Worm (Caenorhabditis elegans) whole organism, L3 larva: ENCODE measurements around the gene Y62E10A.3.

Source experiments
- R02D3.7 ChIP-seq: fragments of 150-350 bp; optimal IDR thresholded peaks from 2 replicates; lab custom pipeline; 2014; ENCODE audit warnings: missing biosample characterization, missing genetic modification characterization
- ZK546.5 ChIP-seq: sonication (generic microtip); optimal IDR thresholded peaks from 2 replicates; lab custom pipeline; 2017; ENCODE audit warnings: missing biosample characterization, missing genetic modification characterization
- aly-2 ChIP-seq: fragments of 150-350 bp; optimal IDR thresholded peaks from 2 replicates; lab custom pipeline; 2014; ENCODE audit warnings: missing biosample characterization, missing genetic modification characterization
- ama-1 ChIP-seq: fragments of 150-350 bp; optimal IDR thresholded peaks from 2 replicates; lab custom pipeline; 2018
- ceh-16 ChIP-seq: sonication (generic microtip); optimal IDR thresholded peaks from 2 replicates; lab custom pipeline; 2017; ENCODE audit warnings: missing biosample characterization, missing genetic modification characterization
- ceh-82 ChIP-seq: fragments of 150-350 bp; optimal IDR thresholded peaks from 2 replicates; lab custom pipeline; 2014; ENCODE audit warnings: missing biosample characterization, missing genetic modification characterization
- ceh-9 ChIP-seq: sonication (generic microtip); optimal IDR thresholded peaks from 2 replicates; lab custom pipeline; 2018; ENCODE audit warnings: missing biosample characterization, missing genetic modification characterization
- daf-12 ChIP-seq: fragments of 150-350 bp; optimal IDR thresholded peaks from 2 replicates; lab custom pipeline; 2014; ENCODE audit warnings: missing biosample characterization, missing genetic modification reagents, missing genetic modification characterization
- egl-27 ChIP-seq: sonication (generic microtip); optimal IDR thresholded peaks from 4 replicates; lab custom pipeline; 2017; ENCODE audit warnings: missing biosample characterization, missing genetic modification reagents, missing genetic modification characterization
- elt-2 ChIP-seq: sonication (generic microtip); optimal IDR thresholded peaks from 2 replicates; lab custom pipeline; 2016; ENCODE audit warnings: missing genetic modification reagents, mild to moderate bottlenecking, missing genetic modification characterization, missing compliant biosample characterization
- elt-3 ChIP-seq, 3 experiments: fragments of 150-350 bp in 1 of 3; sonication (generic microtip) in 2 of 3; optimal IDR thresholded peaks; 2 replicates in 2 of 3; 4 replicates in 1 of 3; lab custom pipeline; 2014 to 2017; ENCODE audit warnings: missing biosample characterization in 3 of 3, missing genetic modification characterization in 3 of 3
- eor-1 ChIP-seq, 2 experiments: fragments of 150-350 bp; optimal IDR thresholded peaks; 2 replicates each; lab custom pipeline; 2014 to 2018; ENCODE audit warnings: missing biosample characterization in 2 of 2, missing genetic modification characterization in 2 of 2
- fkh-10 ChIP-seq: sonication (generic microtip); optimal IDR thresholded peaks from 2 replicates; lab custom pipeline; 2017; ENCODE audit warnings: missing biosample characterization, missing genetic modification reagents, missing genetic modification characterization
- hmg-11 ChIP-seq: sonication (generic microtip); optimal IDR thresholded peaks from 2 replicates; lab custom pipeline; 2016; ENCODE audit warnings: missing genetic modification characterization, missing compliant biosample characterization
- jun-1 ChIP-seq: fragments of 150-350 bp; optimal IDR thresholded peaks from 2 replicates; lab custom pipeline; 2014; ENCODE audit warnings: missing biosample characterization, missing genetic modification reagents, missing genetic modification characterization
- lin-15B ChIP-seq: fragments of 150-350 bp; optimal IDR thresholded peaks from 2 replicates; lab custom pipeline; 2014; ENCODE audit warnings: missing biosample characterization, missing genetic modification characterization
- lin-39 ChIP-seq: fragments of 150-350 bp; optimal IDR thresholded peaks from 2 replicates; lab custom pipeline; 2018; ENCODE audit warnings: missing biosample characterization, missing genetic modification reagents, missing genetic modification characterization
- lsy-12 ChIP-seq: sonication (generic microtip); optimal IDR thresholded peaks from 2 replicates; lab custom pipeline; 2016; ENCODE audit warnings: mild to moderate bottlenecking, missing genetic modification characterization, missing compliant biosample characterization
- nfya-1 ChIP-seq: sonication (generic microtip); optimal IDR thresholded peaks from 2 replicates; lab custom pipeline; 2017; ENCODE audit warnings: missing genetic modification characterization, mild to moderate bottlenecking, missing compliant biosample characterization, antibody characterized with exemption, moderate library complexity; ENCODE audit not compliant: insufficient read depth
- nhr-11 ChIP-seq: fragments of 150-350 bp; optimal IDR thresholded peaks from 2 replicates; lab custom pipeline; 2014; ENCODE audit warnings: missing biosample characterization, missing genetic modification characterization
- nhr-12 ChIP-seq: fragments of 150-350 bp; optimal IDR thresholded peaks from 2 replicates; lab custom pipeline; 2014; ENCODE audit warnings: missing biosample characterization, missing genetic modification characterization
- nhr-23 ChIP-seq: fragments of 150-350 bp; optimal IDR thresholded peaks from 2 replicates; lab custom pipeline; 2014; ENCODE audit warnings: missing biosample characterization, missing genetic modification reagents, missing genetic modification characterization
- nhr-237 ChIP-seq: fragments of 150-350 bp; optimal IDR thresholded peaks from 2 replicates; lab custom pipeline; 2014; ENCODE audit warnings: missing biosample characterization, missing genetic modification characterization
- nhr-25 ChIP-seq: sonication (generic microtip); optimal IDR thresholded peaks from 2 replicates; lab custom pipeline; 2017; ENCODE audit warnings: missing biosample characterization, missing genetic modification characterization
- nhr-28 ChIP-seq: fragments of 150-350 bp; optimal IDR thresholded peaks from 2 replicates; lab custom pipeline; 2014; ENCODE audit warnings: missing biosample characterization, missing genetic modification characterization
- nhr-43 ChIP-seq: sonication (generic microtip); optimal IDR thresholded peaks from 2 replicates; lab custom pipeline; 2016; ENCODE audit warnings: mild to moderate bottlenecking, missing genetic modification characterization, missing compliant biosample characterization; ENCODE audit not compliant: poor library complexity, severe bottlenecking
- nhr-67 ChIP-seq: fragments of 150-350 bp; optimal IDR thresholded peaks from 2 replicates; lab custom pipeline; 2014; ENCODE audit warnings: missing biosample characterization, missing genetic modification characterization
- nhr-77 ChIP-seq: fragments of 150-350 bp; optimal IDR thresholded peaks from 2 replicates; lab custom pipeline; 2014; ENCODE audit warnings: missing biosample characterization, missing genetic modification characterization
- pha-4 ChIP-seq: fragments of 150-350 bp; optimal IDR thresholded peaks from 2 replicates; lab custom pipeline; 2014; ENCODE audit warnings: missing biosample characterization, missing genetic modification reagents, missing genetic modification characterization
- pqm-1 ChIP-seq: fragments of 150-350 bp; optimal IDR thresholded peaks from 2 replicates; lab custom pipeline; 2017; ENCODE audit warnings: missing biosample characterization, missing genetic modification characterization, inconsistent platforms
- skn-1 ChIP-seq: fragments of 150-350 bp; optimal IDR thresholded peaks from 2 replicates; lab custom pipeline; 2014; ENCODE audit warnings: missing biosample characterization, missing genetic modification characterization
- snpc-4 ChIP-seq: fragments of 150-350 bp; optimal IDR thresholded peaks from 2 replicates; lab custom pipeline; 2014; ENCODE audit warnings: missing biosample characterization, missing genetic modification characterization
- tbx-2 ChIP-seq: sonication (generic microtip); optimal IDR thresholded peaks from 2 replicates; lab custom pipeline; 2016; ENCODE audit warnings: mild to moderate bottlenecking, missing genetic modification characterization, missing compliant biosample characterization
- unc-62 ChIP-seq: fragments of 150-350 bp; sonication (generic microtip); optimal IDR thresholded peaks from 4 replicates; lab custom pipeline; 2014; ENCODE audit warnings: missing biosample characterization, missing genetic modification reagents, missing genetic modification characterization
- zag-1 ChIP-seq: fragments of 150-350 bp; optimal IDR thresholded peaks from 2 replicates; lab custom pipeline; 2014; ENCODE audit warnings: missing biosample characterization, missing genetic modification characterization
- ztf-11 ChIP-seq: fragments of 150-350 bp; optimal IDR thresholded peaks from 2 replicates; lab custom pipeline; 2014; ENCODE audit warnings: missing biosample characterization, missing genetic modification characterization
- ztf-4 ChIP-seq: fragments of 150-350 bp; optimal IDR thresholded peaks from 2 replicates; lab custom pipeline; 2014; ENCODE audit warnings: missing biosample characterization, missing genetic modification characterization

Gene Y62E10A.3

DNA sequence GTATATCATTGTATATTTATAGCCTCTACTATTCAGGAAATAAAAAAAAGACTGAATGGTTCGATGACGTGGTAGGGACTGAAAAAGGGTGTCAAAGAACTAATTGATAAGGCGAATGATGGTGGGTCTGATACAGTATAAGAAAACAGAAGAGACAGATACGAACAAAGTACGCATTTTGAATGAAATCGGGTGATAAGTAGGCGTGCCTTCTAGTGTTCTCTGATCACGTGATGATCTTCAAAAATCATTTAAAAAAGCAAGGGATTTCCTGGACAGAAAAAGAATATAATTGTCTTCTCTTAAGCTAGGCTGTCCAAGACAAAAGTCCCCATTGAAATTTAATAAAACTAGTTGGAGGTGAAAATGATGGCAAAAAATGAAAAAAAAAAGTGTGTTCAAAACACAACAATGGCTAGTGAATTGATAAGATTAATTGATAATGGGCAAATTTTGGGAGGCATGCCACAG lies 33.2 kb upstream of the Y62E10A.3 start:
- TF ChIP-seq lin-15B (no peak), ztf-4 (tag; lab: Kevin White, UChicago) (peak; percentile 7), nhr-23 (tag; lab: Kevin White, UChicago) (peak; percentile 87), snpc-4 (tag; lab: Kevin White, UChicago) (no peak), nhr-25 (peak; percentile 54), tbx-2 (no peak), eor-1 (tag; optimal IDR thresholded peaks at IDR 0.05; lab: Kevin White, UChicago) (no peak), nhr-28 (tag; lab: Kevin White, UChicago) (peak; percentile 17), nhr-77 (tag; lab: Kevin White, UChicago) (peak; percentile 7), skn-1 (tag; lab: Kevin White, UChicago) (peak; percentile 61), jun-1 (tag; lab: Kevin White, UChicago) (peak; percentile 26), pqm-1 (tag; lab: Kevin White, UChicago) (peak; percentile 92), nfya-1 (peak; percentile 9), nhr-43 (peak; percentile 7), aly-2 (no peak), elt-3 (tag; optimal IDR thresholded peaks at IDR 0.05; lab: Kevin White, UChicago) (peak in 1 of 3 experiments; percentile 7), elt-2 (tag; lab: Kevin White, UChicago) (peak; percentile 90), ceh-16 (tag; lab: Kevin White, UChicago) (no peak), lsy-12 (tag; lab: Kevin White, UChicago) (peak; percentile 47), unc-62 (GFP tag; lab: Kevin White, UChicago) (no peak)

DNA sequence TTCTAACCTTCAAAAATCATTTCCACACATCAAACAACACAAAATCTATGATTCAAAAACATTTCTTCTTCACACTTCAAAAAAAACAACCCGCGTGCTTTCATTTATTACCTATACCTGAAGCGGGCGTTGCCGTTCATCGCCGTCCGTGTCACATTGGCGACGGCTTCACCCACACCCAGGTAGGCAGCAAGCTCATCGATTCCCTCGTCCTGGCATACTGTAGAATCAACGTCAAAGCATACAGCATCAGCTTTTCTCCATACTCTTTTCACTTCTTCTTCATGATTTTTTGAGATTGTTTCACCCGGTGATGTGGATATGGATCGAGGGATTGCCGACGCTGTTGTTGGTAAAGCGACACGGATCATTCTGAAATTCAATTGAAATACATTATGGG lies 32.2 kb upstream of the Y62E10A.3 start:
- TF ChIP-seq nhr-67 (tag; lab: Kevin White, UChicago) (no peak), skn-1 (tag; lab: Kevin White, UChicago) (no peak), nhr-43 (peak; percentile 10), nhr-12 (no peak), ama-1 (lab: Kevin White, UChicago) (peak; percentile 72), ztf-11 (tag; lab: Kevin White, UChicago) (no peak), unc-62 (GFP tag; lab: Kevin White, UChicago) (no peak), nhr-77 (tag; lab: Kevin White, UChicago) (no peak), egl-27 (tag; lab: Kevin White, UChicago) (no peak)

DNA sequence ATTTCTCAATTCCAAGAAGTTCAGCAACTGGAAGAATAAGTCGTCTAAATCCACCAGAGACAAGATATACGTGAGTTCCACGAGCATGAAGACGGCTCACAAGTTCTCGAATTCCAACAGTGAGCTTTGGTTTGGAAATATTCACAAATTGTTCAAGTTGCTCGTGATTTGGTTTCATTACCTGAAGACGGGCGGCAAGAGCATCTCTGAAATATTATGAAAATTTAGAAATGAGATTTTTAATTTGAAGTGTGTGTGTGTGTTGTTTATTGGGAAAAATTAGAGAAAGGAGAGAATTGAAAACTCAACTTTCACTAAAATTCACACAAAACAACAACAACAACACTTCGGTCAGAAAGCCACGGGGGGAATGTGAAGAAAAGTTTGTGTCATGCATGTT lies 30.7 kb upstream of the Y62E10A.3 start:
- no peak for TF ChIP-seq snpc-4 (tag; lab: Kevin White, UChicago)
- no peak for TF ChIP-seq pha-4
- no peak for TF ChIP-seq ztf-11 (tag; lab: Kevin White, UChicago)
- TF ChIP-seq ceh-82 (tag; lab: Kevin White, UChicago) = no peak
- no peak for TF ChIP-seq jun-1 (tag; lab: Kevin White, UChicago)
- TF ChIP-seq unc-62 (GFP tag; lab: Kevin White, UChicago) = no peak
- TF ChIP-seq aly-2 = no peak
- TF ChIP-seq nhr-237 = no peak
- no peak for TF ChIP-seq eor-1 (tag; optimal IDR thresholded peaks at IDR 0.05; lab: Kevin White, UChicago)
- TF ChIP-seq elt-2 (tag; lab: Kevin White, UChicago) = no peak
- TF ChIP-seq ama-1 (lab: Kevin White, UChicago) = no peak
- TF ChIP-seq nhr-67 (tag; lab: Kevin White, UChicago) = no peak
- TF ChIP-seq nhr-11 (tag; lab: Kevin White, UChicago) = no peak
- TF ChIP-seq lin-39 (tag; lab: Kevin White, UChicago) = no peak
- TF ChIP-seq, all 47 proteins: peak for 0

DNA sequence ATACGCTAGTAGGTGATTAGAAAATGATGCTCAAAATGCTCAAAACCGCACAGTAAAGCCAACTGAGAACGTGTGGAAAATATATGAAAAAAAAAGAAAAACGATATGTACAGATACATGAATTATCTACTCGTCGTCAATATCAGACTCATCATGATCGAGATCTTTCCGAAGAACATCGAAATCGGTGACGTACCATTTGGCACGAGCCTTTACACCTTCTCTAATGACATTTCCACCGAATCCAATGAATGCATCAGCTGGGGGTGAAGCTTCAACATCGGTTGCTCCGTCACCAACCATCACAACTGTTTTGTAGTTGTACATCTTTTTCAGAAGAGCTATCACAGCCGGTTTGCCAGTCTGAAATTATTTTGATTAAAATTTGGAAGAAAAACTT lies 29.2 kb upstream of the Y62E10A.3 start:
- no peak for TF ChIP-seq egl-27 (tag; lab: Kevin White, UChicago)
- TF ChIP-seq nhr-43 = peak; percentile 36

DNA sequence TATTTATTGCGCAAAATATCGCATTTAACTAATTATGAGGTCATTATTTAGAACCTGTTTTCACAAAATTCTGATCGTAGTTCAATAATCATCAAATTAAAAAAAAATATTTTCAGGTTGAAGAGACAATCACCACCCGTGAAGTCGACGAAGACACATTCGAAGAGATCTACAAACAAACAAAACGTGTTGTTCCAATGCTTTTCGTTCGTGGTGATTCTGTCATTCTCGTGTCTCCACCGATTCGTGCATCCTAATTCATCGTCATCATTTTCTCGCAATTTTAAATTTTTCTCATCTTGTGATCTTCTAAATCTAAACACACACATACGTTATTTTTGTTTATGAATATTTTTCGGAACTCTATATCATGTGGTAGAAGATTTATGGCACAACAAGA lies 28.7 kb upstream of the Y62E10A.3 start:
- no peak for TF ChIP-seq zag-1 (tag; lab: Kevin White, UChicago)
- TF ChIP-seq daf-12 (tag; lab: Kevin White, UChicago) = no peak
- no peak for TF ChIP-seq nhr-11 (tag; lab: Kevin White, UChicago)
- peak; percentile 3 for TF ChIP-seq hmg-11 (tag; lab: Kevin White, UChicago)
- peak; percentile 38 for TF ChIP-seq jun-1 (tag; lab: Kevin White, UChicago)
- peak; percentile 49 for TF ChIP-seq aly-2
- TF ChIP-seq ztf-4 (tag; lab: Kevin White, UChicago) = peak; percentile 76
- TF ChIP-seq elt-2 (tag; lab: Kevin White, UChicago) = peak; percentile 12
- TF ChIP-seq snpc-4 (tag; lab: Kevin White, UChicago) = no peak
- TF ChIP-seq R02D3.7 = no peak
- TF ChIP-seq ZK546.5 (tag; lab: Kevin White, UChicago) = no peak
- TF ChIP-seq nhr-237 = no peak
- TF ChIP-seq nhr-77 (tag; lab: Kevin White, UChicago) = peak; percentile 40
- no peak for TF ChIP-seq nhr-12
- peak; percentile 51 for TF ChIP-seq lsy-12 (tag; lab: Kevin White, UChicago)
- no peak for TF ChIP-seq pha-4
- TF ChIP-seq ceh-9 (tag; lab: Kevin White, UChicago) = no peak
- TF ChIP-seq nfya-1 = peak; percentile 9
- TF ChIP-seq nhr-43 = peak; percentile 54
- peak; percentile 35 for TF ChIP-seq nhr-23 (tag; lab: Kevin White, UChicago)
- TF ChIP-seq ama-1 (lab: Kevin White, UChicago) = peak; percentile 80
- peak; percentile 19 for TF ChIP-seq pqm-1 (tag; lab: Kevin White, UChicago)
- TF ChIP-seq fkh-10 (GFP tag; lab: Kevin White, UChicago) = no peak
- peak; percentile 0 for TF ChIP-seq nhr-25
- TF ChIP-seq ztf-11 (tag; lab: Kevin White, UChicago) = no peak
- TF ChIP-seq, all 47 proteins: peak for 13
